Worm (Caenorhabditis elegans) whole organism, L3 larva: ENCODE data around the gene T19B10.2.

Source experiments
- ceh-9 ChIP-seq: sonication (generic microtip); optimal IDR thresholded peaks from 2 replicates; lab custom pipeline; 2018; ENCODE audit warnings: missing biosample characterization, missing genetic modification characterization
- egl-27 ChIP-seq: sonication (generic microtip); optimal IDR thresholded peaks from 4 replicates; lab custom pipeline; 2017; ENCODE audit warnings: missing biosample characterization, missing genetic modification reagents, missing genetic modification characterization
- elt-1 ChIP-seq: fragments of 150-350 bp; optimal IDR thresholded peaks from 2 replicates; lab custom pipeline; 2014; ENCODE audit warnings: missing biosample characterization, missing genetic modification characterization
- elt-2 ChIP-seq: sonication (generic microtip); optimal IDR thresholded peaks from 2 replicates; lab custom pipeline; 2016; ENCODE audit warnings: missing genetic modification reagents, mild to moderate bottlenecking, missing genetic modification characterization, missing compliant biosample characterization
- elt-3 ChIP-seq, 3 experiments: fragments of 150-350 bp in 1 of 3; sonication (generic microtip) in 2 of 3; optimal IDR thresholded peaks; 2 replicates in 2 of 3; 4 replicates in 1 of 3; lab custom pipeline; 2014 to 2017; ENCODE audit warnings: missing biosample characterization in 3 of 3, missing genetic modification characterization in 3 of 3
- fos-1 ChIP-seq: fragments of 150-350 bp; optimal IDR thresholded peaks from 2 replicates; lab custom pipeline; 2014; ENCODE audit warnings: missing biosample characterization, missing genetic modification characterization
- hmg-11 ChIP-seq: sonication (generic microtip); optimal IDR thresholded peaks from 2 replicates; lab custom pipeline; 2016; ENCODE audit warnings: missing genetic modification characterization, missing compliant biosample characterization
- jun-1 ChIP-seq: fragments of 150-350 bp; optimal IDR thresholded peaks from 2 replicates; lab custom pipeline; 2014; ENCODE audit warnings: missing biosample characterization, missing genetic modification reagents, missing genetic modification characterization
- lin-15B ChIP-seq: fragments of 150-350 bp; optimal IDR thresholded peaks from 2 replicates; lab custom pipeline; 2014; ENCODE audit warnings: missing biosample characterization, missing genetic modification characterization
- nfya-1 ChIP-seq: sonication (generic microtip); optimal IDR thresholded peaks from 2 replicates; lab custom pipeline; 2017; ENCODE audit warnings: missing genetic modification characterization, mild to moderate bottlenecking, missing compliant biosample characterization, antibody characterized with exemption, moderate library complexity; ENCODE audit not compliant: insufficient read depth
- nhr-11 ChIP-seq: fragments of 150-350 bp; optimal IDR thresholded peaks from 2 replicates; lab custom pipeline; 2014; ENCODE audit warnings: missing biosample characterization, missing genetic modification characterization
- nhr-12 ChIP-seq: fragments of 150-350 bp; optimal IDR thresholded peaks from 2 replicates; lab custom pipeline; 2014; ENCODE audit warnings: missing biosample characterization, missing genetic modification characterization
- nhr-23 ChIP-seq: fragments of 150-350 bp; optimal IDR thresholded peaks from 2 replicates; lab custom pipeline; 2014; ENCODE audit warnings: missing biosample characterization, missing genetic modification reagents, missing genetic modification characterization
- nhr-237 ChIP-seq: fragments of 150-350 bp; optimal IDR thresholded peaks from 2 replicates; lab custom pipeline; 2014; ENCODE audit warnings: missing biosample characterization, missing genetic modification characterization
- nhr-25 ChIP-seq: sonication (generic microtip); optimal IDR thresholded peaks from 2 replicates; lab custom pipeline; 2017; ENCODE audit warnings: missing biosample characterization, missing genetic modification characterization
- nhr-28 ChIP-seq: fragments of 150-350 bp; optimal IDR thresholded peaks from 2 replicates; lab custom pipeline; 2014; ENCODE audit warnings: missing biosample characterization, missing genetic modification characterization
- nhr-43 ChIP-seq: sonication (generic microtip); optimal IDR thresholded peaks from 2 replicates; lab custom pipeline; 2016; ENCODE audit warnings: mild to moderate bottlenecking, missing genetic modification characterization, missing compliant biosample characterization; ENCODE audit not compliant: poor library complexity, severe bottlenecking
- nhr-76 ChIP-seq: fragments of 150-350 bp; sonication (generic microtip); optimal IDR thresholded peaks from 5 replicates; lab custom pipeline; 2014; ENCODE audit warnings: missing biosample characterization, missing genetic modification characterization
- nhr-77 ChIP-seq: fragments of 150-350 bp; optimal IDR thresholded peaks from 2 replicates; lab custom pipeline; 2014; ENCODE audit warnings: missing biosample characterization, missing genetic modification characterization
- pha-4 ChIP-seq: fragments of 150-350 bp; optimal IDR thresholded peaks from 2 replicates; lab custom pipeline; 2014; ENCODE audit warnings: missing biosample characterization, missing genetic modification reagents, missing genetic modification characterization
- pqm-1 ChIP-seq: fragments of 150-350 bp; optimal IDR thresholded peaks from 2 replicates; lab custom pipeline; 2017; ENCODE audit warnings: missing biosample characterization, missing genetic modification characterization, inconsistent platforms
- skn-1 ChIP-seq: fragments of 150-350 bp; optimal IDR thresholded peaks from 2 replicates; lab custom pipeline; 2014; ENCODE audit warnings: missing biosample characterization, missing genetic modification characterization
- snpc-4 ChIP-seq: fragments of 150-350 bp; optimal IDR thresholded peaks from 2 replicates; lab custom pipeline; 2014; ENCODE audit warnings: missing biosample characterization, missing genetic modification characterization
- tbx-2 ChIP-seq: sonication (generic microtip); optimal IDR thresholded peaks from 2 replicates; lab custom pipeline; 2016; ENCODE audit warnings: mild to moderate bottlenecking, missing genetic modification characterization, missing compliant biosample characterization
- unc-62 ChIP-seq: fragments of 150-350 bp; sonication (generic microtip); optimal IDR thresholded peaks from 4 replicates; lab custom pipeline; 2014; ENCODE audit warnings: missing biosample characterization, missing genetic modification reagents, missing genetic modification characterization
- ztf-11 ChIP-seq: fragments of 150-350 bp; optimal IDR thresholded peaks from 2 replicates; lab custom pipeline; 2014; ENCODE audit warnings: missing biosample characterization, missing genetic modification characterization
- ztf-4 ChIP-seq: fragments of 150-350 bp; optimal IDR thresholded peaks from 2 replicates; lab custom pipeline; 2014; ENCODE audit warnings: missing biosample characterization, missing genetic modification characterization

Gene T19B10.2

DNA sequence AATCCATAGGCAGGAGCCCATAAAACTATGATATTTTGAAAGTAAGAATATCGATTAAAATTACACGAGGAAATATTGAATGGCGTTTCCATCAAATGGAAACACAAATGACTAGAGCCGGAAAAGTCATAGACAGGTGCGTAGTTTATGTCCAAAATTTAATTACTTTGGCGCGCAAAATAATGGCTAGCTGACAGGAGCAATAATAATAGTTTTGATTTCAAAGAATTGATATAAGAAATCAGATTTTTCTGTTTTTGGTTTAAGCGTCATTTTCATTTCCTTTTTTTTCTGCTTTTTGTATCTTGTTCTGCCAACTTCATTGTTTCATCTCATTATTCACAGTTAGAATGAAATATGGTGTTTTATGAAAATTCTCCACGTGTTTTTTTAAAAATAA is 41.9 kb downstream of the T19B10.2 start, which contains the start of gene F07B10.4:
TSS of gene F07B10.4 (minus strand) at position 101 of the 400 bp plus-strand sequence.
- TF ChIP-seq elt-1 (tag; lab: Kevin White, UChicago): no peak
- TF ChIP-seq nhr-76 (tag; lab: Kevin White, UChicago): no peak
- TF ChIP-seq pha-4: no peak
- TF ChIP-seq elt-2 (tag; lab: Kevin White, UChicago): no peak
- no peak for TF ChIP-seq nhr-25
- TF ChIP-seq unc-62 (GFP tag; lab: Kevin White, UChicago): no peak
- no peak for TF ChIP-seq nhr-237 (tag; lab: Kevin White, UChicago)
- TF ChIP-seq, all 47 proteins: peak for 0

DNA sequence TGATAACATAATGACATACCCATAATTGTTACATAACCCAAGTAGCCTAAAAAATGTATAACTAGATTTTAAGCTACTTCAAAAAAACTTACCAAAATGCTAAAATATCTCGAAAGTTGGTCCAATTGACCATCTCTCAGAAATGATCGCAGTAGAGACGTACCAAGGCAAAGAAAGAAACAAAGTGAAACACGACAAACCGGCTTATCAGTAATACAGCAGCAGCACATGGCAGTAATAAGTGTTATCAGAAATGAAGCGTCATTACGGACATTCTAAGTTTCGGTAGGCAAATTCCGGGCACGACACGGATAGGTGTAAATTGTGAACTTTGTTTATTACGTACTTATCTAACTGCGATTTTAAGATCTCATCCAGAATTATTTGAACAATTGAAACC is 44.4 kb downstream of the T19B10.2 start, which contains the start of gene cln-3.1:
TSS of gene cln-3.1 (minus strand) at position 171 of the 400 bp plus-strand sequence.
- TF ChIP-seq elt-2 (tag; lab: Kevin White, UChicago) (peak; percentile 64), skn-1 (no peak), pqm-1 (tag; lab: Kevin White, UChicago) (peak; percentile 28), nhr-28 (tag; lab: Kevin White, UChicago) (no peak), nhr-77 (no peak)

DNA sequence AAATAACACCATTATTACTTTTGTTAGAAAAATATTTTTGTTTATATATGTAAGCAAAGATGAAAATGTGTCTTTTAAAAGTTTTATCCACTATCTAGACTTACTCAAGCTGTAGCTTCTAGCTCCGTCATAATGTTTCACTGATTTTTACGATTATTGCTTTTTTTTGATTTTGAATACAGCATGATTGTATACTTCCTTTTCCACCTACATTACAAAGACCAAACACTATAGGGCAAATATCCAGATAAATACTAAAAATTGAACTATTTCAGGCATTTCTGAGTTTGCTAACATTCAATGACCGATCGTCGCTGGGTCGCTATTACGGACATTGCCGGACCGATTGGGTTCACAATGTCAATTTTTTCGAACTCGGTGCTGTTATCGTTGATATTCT is 45.6 kb downstream of the T19B10.2 start, which contains the start of gene str-116:
TSS of gene str-116 (plus strand) at position 301 of the 400 bp plus-strand sequence.
- no peak for TF ChIP-seq ztf-11 (tag; lab: Kevin White, UChicago)
- no peak for TF ChIP-seq nhr-12 (tag; lab: Kevin White, UChicago)
- TF ChIP-seq tbx-2 (tag; lab: Kevin White, UChicago): no peak
- TF ChIP-seq pqm-1 (tag; lab: Kevin White, UChicago): no peak
- TF ChIP-seq ceh-9 (tag; lab: Kevin White, UChicago): no peak
- TF ChIP-seq elt-3 (tag; optimal IDR thresholded peaks at IDR 0.05; lab: Kevin White, UChicago): no peak
- no peak for TF ChIP-seq unc-62 (GFP tag; lab: Kevin White, UChicago)
- no peak for TF ChIP-seq nhr-23 (tag; lab: Kevin White, UChicago)
- no peak for TF ChIP-seq lin-15B (tag; lab: Kevin White, UChicago)
- no peak for TF ChIP-seq snpc-4
- no peak for TF ChIP-seq nfya-1 (tag; lab: Kevin White, UChicago)
- TF ChIP-seq elt-2 (tag; lab: Kevin White, UChicago): no peak
- TF ChIP-seq hmg-11 (tag; lab: Kevin White, UChicago): no peak
- no peak for TF ChIP-seq fos-1 (tag; lab: Kevin White, UChicago)
- TF ChIP-seq nhr-28 (tag; lab: Kevin White, UChicago): no peak
- no peak for TF ChIP-seq ztf-4 (tag; lab: Kevin White, UChicago)
- TF ChIP-seq egl-27: no peak
- TF ChIP-seq, all 47 proteins: peak for 0

DNA sequence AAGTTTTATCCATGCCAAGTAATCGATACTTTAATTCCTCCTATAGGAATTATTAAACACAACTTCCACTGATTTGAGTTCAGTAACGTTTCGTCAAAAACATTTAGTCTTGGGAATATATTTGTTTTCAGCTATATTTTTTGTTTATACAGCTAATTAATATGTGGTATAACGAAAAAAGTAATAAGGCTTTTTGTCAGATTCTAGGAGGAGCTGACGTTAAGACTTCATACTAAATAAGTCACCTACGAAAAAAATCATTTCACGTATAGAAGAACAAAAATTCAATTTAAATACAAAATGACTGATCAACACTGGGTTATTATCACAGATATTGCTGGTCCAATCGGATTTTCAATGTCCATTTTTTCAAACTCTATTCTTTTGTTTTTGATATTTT is 47.7 kb downstream of the T19B10.2 start, which contains the start of gene str-115:
TSS of gene str-115 (plus strand) at position 301 of the 400 bp plus-strand sequence.
- TF ChIP-seq nhr-77 (no peak), nhr-23 (tag; lab: Kevin White, UChicago) (no peak), hmg-11 (tag; lab: Kevin White, UChicago) (no peak), nhr-11 (tag; lab: Kevin White, UChicago) (no peak), nhr-76 (tag; lab: Kevin White, UChicago) (no peak), elt-1 (tag; lab: Kevin White, UChicago) (no peak), nfya-1 (tag; lab: Kevin White, UChicago) (no peak), egl-27 (no peak), fos-1 (tag; lab: Kevin White, UChicago) (no peak), nhr-43 (tag; lab: Kevin White, UChicago) (no peak), lin-15B (tag; lab: Kevin White, UChicago) (no peak), elt-2 (tag; lab: Kevin White, UChicago) (no peak)

DNA sequence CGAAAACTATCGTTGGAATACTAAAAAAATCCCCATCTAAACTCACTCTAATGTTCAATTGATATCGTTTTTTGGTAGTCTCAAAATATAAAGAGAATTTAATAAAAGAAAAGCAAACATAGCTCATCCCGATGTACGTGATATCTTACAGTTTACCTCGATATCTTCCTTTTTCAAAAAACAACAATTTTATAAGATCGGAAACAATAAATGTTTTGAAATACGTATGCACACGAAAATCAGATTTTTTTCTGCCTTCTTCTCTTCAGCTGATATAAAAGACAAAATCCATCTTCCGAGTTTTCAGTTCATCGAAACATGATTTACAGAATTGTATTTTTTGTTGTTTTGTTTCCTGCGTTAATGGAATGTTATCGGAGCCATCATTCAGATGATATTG is 49.9 kb downstream of the T19B10.2 start, which contains the start of gene clec-222:
TSS of gene clec-222 (plus strand) at position 301 of the 400 bp plus-strand sequence.
- TF ChIP-seq jun-1: no peak
- no peak for TF ChIP-seq fos-1 (tag; lab: Kevin White, UChicago)
